Fruit fly (Drosophila melanogaster) whole organism, pupa: ENCODE results near the gene CG5149.
A peak's percentile ranks its signal among the peaks of the same experiment; 100 is the strongest.

Experiments
- CG10348 ChIP-seq: fragments of 200-800 bp; sonication (Bioruptor generic); IDR thresholded peaks from 2 replicates; pipeline ENCODE4 v1.3.6; 2022; ENCODE audit warnings: missing biosample characterization, missing genetic modification characterization
- CG12605 ChIP-seq: fragments of 200-800 bp; sonication (Bioruptor generic); IDR thresholded peaks from 2 replicates; pipeline ENCODE4 v1.3.6; 2022; ENCODE audit warnings: missing biosample characterization, missing genetic modification characterization
- CG13204 ChIP-seq: fragments of 200-800 bp; sonication (Bioruptor generic); optimal IDR thresholded peaks from 2 replicates; lab custom pipeline; 2018; ENCODE audit warnings: missing biosample characterization, mild to moderate bottlenecking, missing genetic modification characterization, moderate library complexity
- CG14655 ChIP-seq: fragments of 200-800 bp; sonication (Bioruptor generic); optimal IDR thresholded peaks from 3 replicates; lab custom pipeline; 2017; ENCODE audit warnings: mild to moderate bottlenecking, missing biosample characterization, missing genetic modification reagents, missing genetic modification characterization
- CG15710 ChIP-seq: fragments of 200-800 bp; sonication (Bioruptor generic); optimal IDR thresholded peaks from 2 replicates; lab custom pipeline; 2018; ENCODE audit warnings: missing biosample characterization, mild to moderate bottlenecking, missing genetic modification characterization, moderate library complexity
- CG17806 ChIP-seq: fragments of 200-800 bp; sonication (Bioruptor generic); optimal IDR thresholded peaks from 2 replicates; lab custom pipeline; 2018; ENCODE audit warnings: missing biosample characterization, mild to moderate bottlenecking, missing genetic modification characterization, moderate library complexity
- CG32121 ChIP-seq: fragments of 200-800 bp; sonication (Bioruptor generic); IDR thresholded peaks from 2 replicates; pipeline ENCODE4 v1.3.6; 2022; ENCODE audit warnings: missing biosample characterization, missing genetic modification characterization
- CG34367 ChIP-seq: fragments of 200-800 bp; sonication (Bioruptor generic); optimal IDR thresholded peaks from 2 replicates; lab custom pipeline; 2018; ENCODE audit warnings: missing biosample characterization, mild to moderate bottlenecking, missing genetic modification characterization
- CG4496 ChIP-seq: fragments of 200-800 bp; sonication (Bioruptor generic); IDR thresholded peaks from 3 replicates; pipeline ENCODE4 v1.3.6; 2022; ENCODE audit warnings: missing biosample characterization, missing genetic modification characterization
- CG8159 ChIP-seq: fragments of 200-800 bp; sonication (Bioruptor generic); optimal IDR thresholded peaks from 3 replicates; lab custom pipeline; 2018; ENCODE audit warnings: missing biosample characterization, mild to moderate bottlenecking, missing genetic modification characterization, moderate library complexity
- CG8301 ChIP-seq: fragments of 200-800 bp; sonication (Bioruptor generic); optimal IDR thresholded peaks from 2 replicates; lab custom pipeline; 2018; ENCODE audit warnings: missing biosample characterization, mild to moderate bottlenecking, missing genetic modification characterization
- CG9948 ChIP-seq: fragments of 200-800 bp; sonication (Bioruptor generic); optimal IDR thresholded peaks from 2 replicates; lab custom pipeline; 2018; ENCODE audit warnings: missing biosample characterization, mild to moderate bottlenecking, missing genetic modification characterization, moderate library complexity
- D1 ChIP-seq: fragments of 200-800 bp; sonication (Bioruptor generic); optimal IDR thresholded peaks from 2 replicates; lab custom pipeline; 2018; ENCODE audit warnings: missing biosample characterization, mild to moderate bottlenecking, missing genetic modification characterization, moderate library complexity
- EcR ChIP-seq: fragments of 200-800 bp; sonication (Bioruptor generic); optimal IDR thresholded peaks from 3 replicates; lab custom pipeline; 2019; ENCODE audit warnings: missing biosample characterization, missing genetic modification characterization, mild to moderate bottlenecking, moderate library complexity, missing genetic modification reagents
- Ets98B ChIP-seq: fragments of 200-800 bp; sonication (Bioruptor generic); IDR thresholded peaks from 2 replicates; pipeline ENCODE4 v1.3.6; 2022; ENCODE audit warnings: missing biosample characterization, missing genetic modification characterization
- Pif1A ChIP-seq: fragments of 200-800 bp; sonication (Bioruptor generic); optimal IDR thresholded peaks from 3 replicates; lab custom pipeline; 2016; ENCODE audit warnings: missing biosample characterization, missing genetic modification characterization
- Pif1B ChIP-seq: fragments of 200-800 bp; sonication (Bioruptor generic); optimal IDR thresholded peaks from 3 replicates; lab custom pipeline; 2016; ENCODE audit warnings: missing biosample characterization, missing genetic modification characterization
- Snoo ChIP-seq: fragments of 200-800 bp; sonication (Bioruptor generic); optimal IDR thresholded peaks from 3 replicates; lab custom pipeline; 2017; ENCODE audit warnings: missing biosample characterization, mild to moderate bottlenecking, missing genetic modification characterization, inconsistent platforms
- fd96Ca ChIP-seq: fragments of 200-800 bp; sonication (Bioruptor generic); IDR thresholded peaks from 3 replicates; pipeline ENCODE4 v1.3.6; 2022; ENCODE audit warnings: missing biosample characterization, missing genetic modification characterization
- gl ChIP-seq: fragments of 200-800 bp; sonication (Bioruptor generic); optimal IDR thresholded peaks from 2 replicates; lab custom pipeline; 2018; ENCODE audit warnings: missing biosample characterization, mild to moderate bottlenecking, missing genetic modification characterization
- rn ChIP-seq: fragments of 200-800 bp; sonication (Bioruptor generic); IDR thresholded peaks from 2 replicates; pipeline ENCODE4 v1.3.6; 2022; ENCODE audit warnings: missing biosample characterization, missing genetic modification characterization

Gene CG5149

DNA sequence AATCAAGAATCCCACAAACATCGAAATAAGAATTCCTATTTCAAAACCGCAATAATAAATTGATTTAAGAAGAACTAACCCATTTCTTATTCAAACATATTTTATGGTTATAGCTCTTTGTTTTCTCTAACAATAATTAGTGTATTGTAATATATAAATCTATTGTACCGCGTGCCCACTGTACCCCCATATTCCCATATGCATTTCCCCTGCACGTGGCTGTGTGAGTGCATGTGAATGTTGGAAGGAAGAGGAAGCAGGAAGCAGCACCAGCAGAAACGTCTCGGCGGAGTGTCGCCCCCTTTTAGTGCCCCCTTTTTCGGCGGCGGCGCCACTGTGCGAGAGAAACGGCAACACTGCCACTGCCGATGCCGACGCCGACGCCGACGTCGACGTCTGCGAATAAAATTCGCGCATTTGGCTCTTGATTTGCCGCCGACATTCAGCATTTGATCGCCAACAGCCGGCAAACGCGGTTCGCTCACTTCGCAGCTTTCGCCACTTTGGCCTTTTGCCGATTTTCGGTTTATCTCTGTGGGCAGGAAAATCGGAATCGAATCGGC, 35.4 kb upstream of the CG5149 start:
- peak; percentile 60 for TF ChIP-seq CG14655 (GFP tag; lab: Kevin White, UChicago)
- TF ChIP-seq EcR = peak; percentile 85
- peak; percentile 72 for TF ChIP-seq CG13204 (GFP tag; lab: Kevin White, UChicago)
- peak; percentile 73 for TF ChIP-seq CG8301 (tag; lab: Kevin White, UChicago)
- TF ChIP-seq CG17806 (tag; lab: Kevin White, UChicago) = peak; percentile 67
- peak; percentile 45; the same call in 1 of the 2 replicates for TF ChIP-seq rn (GFP tag; lab: Robert Waterston, UW)
- peak; percentile 91 for TF ChIP-seq CG4496 (GFP tag; lab: Robert Waterston, UW)
- TF ChIP-seq CG9948 = peak; percentile 63
- peak; percentile 75 for TF ChIP-seq CG8159 (tag; lab: Kevin White, UChicago)
- peak; percentile 84 for TF ChIP-seq CG15710
- peak; percentile 73 for TF ChIP-seq gl (tag; lab: Kevin White, UChicago)
- TF ChIP-seq CG10348 (GFP tag; lab: Robert Waterston, UW) = 0 out of 2 replicates have a peak, but pooled peaks have one; percentile 33
- peak; percentile 73 for TF ChIP-seq Snoo
- TF ChIP-seq CG12605 (GFP tag; lab: Robert Waterston, UW) = peak; percentile 75
- peak; percentile 86 for TF ChIP-seq CG32121
- TF ChIP-seq Pif1B (GFP tag; lab: Kevin White, UChicago) = peak; percentile 60
- peak; percentile 92 for TF ChIP-seq Ets98B (GFP tag; lab: Robert Waterston, UW)
- peak; percentile 35 for TF ChIP-seq D1 (tag; lab: Kevin White, UChicago)
- TF ChIP-seq Pif1A (GFP tag; lab: Kevin White, UChicago) = peak; percentile 71
- TF ChIP-seq fd96Ca = peak; percentile 86
- peak; percentile 58 for TF ChIP-seq CG34367 (tag; lab: Kevin White, UChicago)

- no peak for TF ChIP-seq gl (tag; lab: Kevin White, UChicago)
- peak; percentile 83 for TF ChIP-seq CG8159 (tag; lab: Kevin White, UChicago)
- peak; percentile 76 for TF ChIP-seq Ets98B (GFP tag; lab: Robert Waterston, UW)
- 0 out of 2 replicates have a peak, but pooled peaks have one; percentile 18 for TF ChIP-seq CG10348 (GFP tag; lab: Robert Waterston, UW)
- peak; percentile 70; the same call in 2 of the 3 replicates for TF ChIP-seq fd96Ca
- no peak for TF ChIP-seq D1 (tag; lab: Kevin White, UChicago)
- TF ChIP-seq CG17806 (tag; lab: Kevin White, UChicago) = peak; percentile 64
- 0 out of 2 replicates have a peak, but pooled peaks have one; percentile 6 for TF ChIP-seq rn (GFP tag; lab: Robert Waterston, UW)
- peak; percentile 82 for TF ChIP-seq CG4496 (GFP tag; lab: Robert Waterston, UW)
- TF ChIP-seq EcR = peak; percentile 99
- TF ChIP-seq CG8301 (tag; lab: Kevin White, UChicago) = peak; percentile 67
- TF ChIP-seq Pif1A (GFP tag; lab: Kevin White, UChicago) = peak; percentile 63
- peak; percentile 77 for TF ChIP-seq CG32121
- peak; percentile 84 for TF ChIP-seq CG14655 (GFP tag; lab: Kevin White, UChicago)
- peak; percentile 68 for TF ChIP-seq CG34367 (tag; lab: Kevin White, UChicago)
- peak; percentile 67 for TF ChIP-seq CG9948
- TF ChIP-seq CG13204 (GFP tag; lab: Kevin White, UChicago) = peak; percentile 80
- TF ChIP-seq CG12605 (GFP tag; lab: Robert Waterston, UW) = peak; percentile 70; the same call in 1 of the 2 replicates
- TF ChIP-seq CG15710 = peak; percentile 65
- TF ChIP-seq Pif1B (GFP tag; lab: Kevin White, UChicago) = peak; percentile 16
- TF ChIP-seq Snoo = peak; percentile 91
- TF ChIP-seq, all 21 proteins: peak for 19
Observed at dm6 chr2L:7422429-7423283, 34.6 kb upstream of the CG5149 start.

dm6 chr2L:7420305-7421287, 32.5 kb upstream of the CG5149 start:
- TF ChIP-seq EcR (peak; percentile 90), CG10348 (GFP tag; lab: Robert Waterston, UW) (no peak), CG8301 (tag; lab: Kevin White, UChicago) (peak; percentile 68), CG12605 (GFP tag; lab: Robert Waterston, UW) (peak; percentile 57), Pif1A (GFP tag; lab: Kevin White, UChicago) (peak; percentile 86), gl (tag; lab: Kevin White, UChicago) (peak; percentile 63), CG8159 (tag; lab: Kevin White, UChicago) (peak; percentile 92), CG4496 (GFP tag; lab: Robert Waterston, UW) (no peak; the same call in 2 of the 3 replicates), rn (GFP tag; lab: Robert Waterston, UW) (peak; percentile 76), CG34367 (tag; lab: Kevin White, UChicago) (peak; percentile 76), fd96Ca (peak; percentile 88), CG13204 (GFP tag; lab: Kevin White, UChicago) (peak; percentile 77), CG9948 (peak; percentile 78), Snoo (peak; percentile 68), CG17806 (tag; lab: Kevin White, UChicago) (peak; percentile 84), Pif1B (GFP tag; lab: Kevin White, UChicago) (peak; percentile 74), CG15710 (peak; percentile 96), CG14655 (GFP tag; lab: Kevin White, UChicago) (peak; percentile 81), Ets98B (GFP tag; lab: Robert Waterston, UW) (peak; percentile 64), CG32121 (peak; percentile 64), D1 (tag; lab: Kevin White, UChicago) (peak; percentile 38)
